Worm (Caenorhabditis elegans): ENCODE results near the gene F59D12.3.
A peak's percentile ranks its signal among the peaks of the same experiment; 100 is the strongest.

F59D12.3 gene

ce11 chrX:15620200-15620599 lies 30.6 kb downstream of the F59D12.3 start, which contains the start of gene K09E9.1:
Gene K09E9.1 (plus strand): TSS chrX:15620500.
- TF ChIP-seq ref-1 (GFP tag; conservative IDR thresholded peaks at IDR 0.05) (no peak), cog-1 (tag; optimal IDR thresholded peaks at IDR 0.05) (no peak), med-1 (GFP tag; optimal IDR thresholded peaks at IDR 0.05; ENCODE audit: insufficient read depth) (no peak), ztf-23 (GFP tag; IDR thresholded peaks at IDR 0.05) (no peak), T22C8.4 (GFP tag; IDR thresholded peaks at IDR 0.05) (no peak), tab-1 (GFP tag; IDR thresholded peaks at IDR 0.05) (no peak), klf-2 (GFP tag; conservative IDR thresholded peaks at IDR 0.05) (no peak), ztf-29 (GFP tag; IDR thresholded peaks at IDR 0.05) (no peak), flt-1 (GFP tag; IDR thresholded peaks at IDR 0.05) (no peak)

ce11 chrX:15619273-15619672 lies 31.5 kb downstream of the F59D12.3 start:
- TF ChIP-seq klf-2 (GFP tag; conservative IDR thresholded peaks at IDR 0.05) (no peak), T22C8.4 (GFP tag; IDR thresholded peaks at IDR 0.05) (no peak), ref-1 (GFP tag; conservative IDR thresholded peaks at IDR 0.05) (0 out of 2 replicates have a peak, but pooled peaks have one; percentile 30), flt-1 (GFP tag; IDR thresholded peaks at IDR 0.05) (peak; percentile 75), tab-1 (GFP tag; IDR thresholded peaks at IDR 0.05) (peak; percentile 46; the same call in 1 of the 2 replicates)

ce11 chrX:15617168-15617567 lies 33.6 kb downstream of the F59D12.3 start:
- TF ChIP-seq ztf-23 (GFP tag; IDR thresholded peaks at IDR 0.05) (no peak), T22C8.4 (GFP tag; IDR thresholded peaks at IDR 0.05) (no peak), cog-1 (tag; optimal IDR thresholded peaks at IDR 0.05) (no peak), ref-1 (GFP tag; conservative IDR thresholded peaks at IDR 0.05) (no peak), flt-1 (GFP tag; IDR thresholded peaks at IDR 0.05) (no peak), ztf-29 (GFP tag; IDR thresholded peaks at IDR 0.05) (no peak), tab-1 (GFP tag; IDR thresholded peaks at IDR 0.05) (no peak), med-1 (GFP tag; optimal IDR thresholded peaks at IDR 0.05; ENCODE audit: insufficient read depth) (no peak), klf-2 (GFP tag; conservative IDR thresholded peaks at IDR 0.05) (no peak)

DNA sequence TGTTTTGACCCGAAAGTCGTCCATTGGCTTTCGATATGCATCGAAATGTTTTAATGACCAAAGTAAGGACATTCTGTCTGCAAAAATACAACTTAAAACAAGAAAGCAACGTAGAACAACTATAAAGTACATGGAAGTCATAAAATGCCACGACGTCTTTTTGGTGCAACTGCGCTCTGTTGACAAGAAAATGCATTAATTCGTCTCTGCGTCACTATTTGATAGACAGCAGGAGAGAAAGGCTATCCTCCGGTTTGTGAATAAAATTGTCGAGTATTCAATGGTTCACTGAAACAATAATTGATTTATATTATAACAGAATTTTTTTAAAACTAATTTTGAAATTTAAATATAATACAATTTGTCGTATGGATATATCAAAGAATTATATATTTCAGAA lies 34.3 kb downstream of the F59D12.3 start, which contains the start of gene ergi-3:
ergi-3 (minus strand) TSS at position 311 of the 400 bp plus-strand sequence.
- TF ChIP-seq ref-1 (GFP tag; conservative IDR thresholded peaks at IDR 0.05) (no peak), cog-1 (tag; optimal IDR thresholded peaks at IDR 0.05) (peak; percentile 53), klf-2 (GFP tag; conservative IDR thresholded peaks at IDR 0.05) (no peak), med-1 (GFP tag; optimal IDR thresholded peaks at IDR 0.05; ENCODE audit: insufficient read depth) (no peak), flt-1 (GFP tag; IDR thresholded peaks at IDR 0.05) (no peak)

DNA sequence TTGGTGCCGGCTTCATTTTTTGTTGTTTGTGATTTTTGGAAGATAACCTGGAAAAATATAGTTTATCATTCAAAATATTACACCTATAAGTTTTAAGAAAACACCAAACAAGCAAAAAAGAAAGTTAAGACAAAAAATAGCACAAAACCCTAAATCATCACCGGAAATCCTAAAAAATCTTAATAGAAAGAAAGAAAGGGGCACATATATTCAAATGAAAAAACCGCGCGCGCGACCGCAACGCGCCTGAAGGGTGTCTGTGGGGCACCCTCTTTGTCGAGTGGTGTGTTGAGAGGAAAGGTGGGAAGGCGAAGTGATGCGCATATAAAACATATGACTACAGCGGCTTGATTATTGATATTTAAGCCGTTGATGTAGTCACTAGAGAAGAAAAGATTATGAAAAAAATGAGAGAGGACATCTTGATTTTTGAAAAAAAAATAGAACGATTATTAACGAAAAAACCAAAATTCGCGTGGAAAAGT lies 37.0 kb downstream of the F59D12.3 start, which contains the start of gene K09E9.3:
K09E9.3 (minus strand) TSS at position 51 of the 485 bp plus-strand sequence.
- TF ChIP-seq flt-1 (GFP tag; IDR thresholded peaks at IDR 0.05) (peak; percentile 34; the same call in 1 of the 2 replicates), ztf-29 (GFP tag; IDR thresholded peaks at IDR 0.05) (no peak), ztf-23 (GFP tag; IDR thresholded peaks at IDR 0.05) (0 out of 2 replicates have a peak, but pooled peaks have one; percentile 23)

- no peak for TF ChIP-seq med-1 (GFP tag; optimal IDR thresholded peaks at IDR 0.05; ENCODE audit: insufficient read depth)
- TF ChIP-seq flt-1 (GFP tag; IDR thresholded peaks at IDR 0.05): no peak
- TF ChIP-seq ztf-23 (GFP tag; IDR thresholded peaks at IDR 0.05): no peak
- no peak for TF ChIP-seq ref-1 (GFP tag; conservative IDR thresholded peaks at IDR 0.05)
- TF ChIP-seq ztf-29 (GFP tag; IDR thresholded peaks at IDR 0.05): no peak
- TF ChIP-seq cog-1 (tag; optimal IDR thresholded peaks at IDR 0.05): no peak
- no peak for TF ChIP-seq tab-1 (GFP tag; IDR thresholded peaks at IDR 0.05)
- TF ChIP-seq klf-2 (GFP tag; conservative IDR thresholded peaks at IDR 0.05): no peak
These were observed 40.2 kb downstream of the F59D12.3 start for ce11 chrX:15610527-15611091.

- TF ChIP-seq cog-1 (tag; optimal IDR thresholded peaks at IDR 0.05): no peak
- TF ChIP-seq tab-1 (GFP tag; IDR thresholded peaks at IDR 0.05): no peak
- TF ChIP-seq ztf-29 (GFP tag; IDR thresholded peaks at IDR 0.05): no peak
- TF ChIP-seq flt-1 (GFP tag; IDR thresholded peaks at IDR 0.05): no peak
- TF ChIP-seq klf-2 (GFP tag; conservative IDR thresholded peaks at IDR 0.05): no peak
- TF ChIP-seq ref-1 (GFP tag; conservative IDR thresholded peaks at IDR 0.05): no peak
- TF ChIP-seq ztf-23 (GFP tag; IDR thresholded peaks at IDR 0.05): no peak
- no peak for TF ChIP-seq med-1 (GFP tag; optimal IDR thresholded peaks at IDR 0.05; ENCODE audit: insufficient read depth)
- TF ChIP-seq T22C8.4 (GFP tag; IDR thresholded peaks at IDR 0.05): no peak
These were observed 41.1 kb downstream of the F59D12.3 start for ce11 chrX:15609698-15610097.

DNA sequence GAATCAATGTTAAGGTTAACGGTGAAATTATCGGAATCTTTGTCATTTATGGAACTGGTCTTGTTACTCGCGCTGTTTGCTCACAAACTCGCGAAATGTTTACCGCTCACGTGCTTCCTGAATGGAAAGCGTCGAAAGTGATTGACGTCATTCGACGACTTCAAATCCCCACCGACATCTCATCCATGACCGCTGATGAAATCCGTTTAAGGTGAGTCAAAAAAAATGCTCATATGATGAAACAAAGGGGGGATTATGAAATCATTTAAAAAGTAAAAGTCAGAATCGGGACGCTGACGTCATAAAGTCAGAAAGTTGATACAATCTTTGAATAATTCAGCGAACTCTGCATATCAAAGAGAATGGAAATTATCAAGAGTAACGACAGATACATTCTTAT lies 42.2 kb downstream of the F59D12.3 start:
- no peak for TF ChIP-seq tab-1 (GFP tag; IDR thresholded peaks at IDR 0.05)
- no peak for TF ChIP-seq klf-2 (GFP tag; conservative IDR thresholded peaks at IDR 0.05)

DNA sequence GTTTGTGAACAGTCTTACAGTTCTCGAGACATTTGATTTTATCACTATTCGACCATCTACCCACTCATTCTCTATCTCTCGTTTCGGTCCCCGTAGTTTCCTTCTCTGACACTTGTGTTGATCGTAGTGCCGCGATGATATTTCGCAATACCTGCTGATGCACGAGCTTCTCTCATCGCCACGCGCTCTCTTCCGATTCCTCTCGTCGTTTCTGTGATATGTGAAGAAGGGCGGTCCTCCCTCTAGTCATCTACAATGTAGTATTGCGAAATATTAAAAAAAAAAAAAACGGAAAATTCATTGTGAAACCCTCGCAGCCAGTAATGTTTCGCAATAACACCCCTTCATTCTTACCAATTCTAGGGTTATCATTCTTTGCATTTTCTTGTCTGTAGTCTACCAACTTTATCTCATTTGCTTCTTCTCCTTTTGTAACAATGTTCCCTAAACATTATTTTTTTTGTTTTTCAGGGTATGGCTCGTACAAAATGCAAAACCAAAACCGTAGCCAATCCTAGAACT lies 43.2 kb downstream of the F59D12.3 start, which contains the start of gene nipi-3:
nipi-3 (plus strand) TSS at position 472 of the 522 bp plus-strand sequence.
- TF ChIP-seq ztf-23 (GFP tag; IDR thresholded peaks at IDR 0.05) (no peak), tab-1 (GFP tag; IDR thresholded peaks at IDR 0.05) (no peak), med-1 (GFP tag; optimal IDR thresholded peaks at IDR 0.05; ENCODE audit: insufficient read depth) (no peak), cog-1 (tag; optimal IDR thresholded peaks at IDR 0.05) (no peak), T22C8.4 (GFP tag; IDR thresholded peaks at IDR 0.05) (no peak), klf-2 (GFP tag; conservative IDR thresholded peaks at IDR 0.05) (no peak), flt-1 (GFP tag; IDR thresholded peaks at IDR 0.05) (no peak), ref-1 (GFP tag; conservative IDR thresholded peaks at IDR 0.05) (no peak), ztf-29 (GFP tag; IDR thresholded peaks at IDR 0.05) (no peak)

All from whole organism, midembryonic.